Worm (Caenorhabditis elegans) whole organism, young adult: Measurements from ENCODE around the gene pmp-1.

ENCODE experiments used
- B0019.2 ChIP-seq: fragments of 200-800 bp; sonication (Bioruptor generic); conservative IDR thresholded peaks from 2 replicates; pipeline ENCODE4 v1.3.6; 2022; ENCODE audit warnings: missing genetic modification reagents, missing genetic modification characterization, missing compliant biosample characterization
- K12H6.12 ChIP-seq: fragments of 200-800 bp; sonication (Bioruptor generic); optimal IDR thresholded peaks from 2 replicates; lab custom pipeline; 2018; ENCODE audit warnings: mild to moderate bottlenecking, missing genetic modification characterization, missing compliant biosample characterization
- atf-7 ChIP-seq: sonication (generic microtip); optimal IDR thresholded peaks from 2 replicates; lab custom pipeline; 2017; ENCODE audit warnings: mild to moderate bottlenecking, missing genetic modification characterization, missing compliant biosample characterization
- dpl-1 ChIP-seq: fragments of 150-350 bp; optimal IDR thresholded peaks from 2 replicates; lab custom pipeline; 2014; ENCODE audit warnings: missing biosample characterization, missing genetic modification reagents, missing genetic modification characterization
- egl-18 ChIP-seq: fragments of 200-800 bp; sonication (Bioruptor generic); IDR thresholded peaks from 2 replicates; pipeline ENCODE4 v1.3.6; 2022; ENCODE audit warnings: missing genetic modification reagents, missing genetic modification characterization, missing compliant biosample characterization
- hmg-1.2 ChIP-seq: fragments of 200-800 bp; sonication (Bioruptor generic); IDR thresholded peaks from 2 replicates; pipeline ENCODE4 v1.3.6; 2022; ENCODE audit warnings: missing genetic modification reagents, missing genetic modification characterization, missing compliant biosample characterization
- madf-8 ChIP-seq: fragments of 200-800 bp; sonication (Bioruptor generic); conservative IDR thresholded peaks from 2 replicates; pipeline ENCODE4 v1.3.6; 2022; ENCODE audit warnings: missing genetic modification reagents, missing genetic modification characterization, missing compliant biosample characterization
- unc-62 ChIP-seq: fragments of 150-350 bp; optimal IDR thresholded peaks from 2 replicates; lab custom pipeline; 2014; ENCODE audit warnings: missing biosample characterization, missing genetic modification reagents, missing genetic modification characterization

- TF ChIP-seq hmg-1.2 (GFP tag; lab: Robert Waterston, UW) (no peak), egl-18 (GFP tag; lab: Robert Waterston, UW) (no peak), B0019.2 (GFP tag; lab: Robert Waterston, UW) (no peak), atf-7 (tag; lab: Kevin White, UChicago) (no peak), madf-8 (GFP tag; lab: Robert Waterston, UW) (no peak), K12H6.12 (no peak), dpl-1 (GFP tag; lab: Kevin White, UChicago) (no peak), unc-62 (no peak)
Measured at ce11 chrII:6834582-6835058, 48.9 kb downstream of the pmp-1 start, which contains the start of gene egl-27.
